Worm (Caenorhabditis elegans): Measurements from ENCODE around the gene Y73F4A.3.

Gene Y73F4A.3

ce11 chrIV:9034340-9034739, 6.0 kb downstream of the Y73F4A.3 start, which contains the start of gene C53D6.10:
TSS of gene C53D6.10 (minus strand) at chrIV:9034440.
- TF ChIP-seq alr-1 (tag; optimal IDR thresholded peaks at IDR 0.05; ENCODE audit: borderline replicate concordance) (no peak), nhr-85 (tag) (no peak), pqm-1 (tag; optimal IDR thresholded peaks at IDR 0.05) (no peak), unc-86 (tag; optimal IDR thresholded peaks at IDR 0.05) (no peak), zip-4 (GFP tag; optimal IDR thresholded peaks at IDR 0.05) (no peak), dsc-1 (tag; optimal IDR thresholded peaks at IDR 0.05) (no peak), sup-37 (GFP tag; optimal IDR thresholded peaks at IDR 0.05) (no peak), lin-35 (GFP tag; optimal IDR thresholded peaks at IDR 0.05) (no peak), lir-3 (tag; optimal IDR thresholded peaks at IDR 0.05; ENCODE audit: poor library complexity) (no peak), lsy-2 (tag; optimal IDR thresholded peaks at IDR 0.05) (no peak), snu-23 (GFP tag; optimal IDR thresholded peaks at IDR 0.05) (no peak), aly-2 (tag; optimal IDR thresholded peaks at IDR 0.05) (no peak), rnt-1 (tag; optimal IDR thresholded peaks at IDR 0.05) (no peak), zag-1 (tag; optimal IDR thresholded peaks at IDR 0.05) (no peak), mef-2 (tag; optimal IDR thresholded peaks at IDR 0.05) (no peak), unc-62 (GFP tag; optimal IDR thresholded peaks at IDR 0.05) (no peak), lin-15B (tag; optimal IDR thresholded peaks at IDR 0.05) (no peak), nhr-237 (tag; optimal IDR thresholded peaks at IDR 0.05) (no peak), sptf-1 (tag; optimal IDR thresholded peaks at IDR 0.05) (no peak)

- peak; percentile 71 for TF ChIP-seq blmp-1 (tag; optimal IDR thresholded peaks at IDR 0.05)
- no peak for TF ChIP-seq lir-3 (tag; optimal IDR thresholded peaks at IDR 0.05; ENCODE audit: poor library complexity)
- no peak for TF ChIP-seq xbp-1 (tag; optimal IDR thresholded peaks at IDR 0.05)
- TF ChIP-seq unc-130 (tag; optimal IDR thresholded peaks at IDR 0.05) = no peak
- no peak for TF ChIP-seq mab-9 (GFP tag; IDR thresholded peaks at IDR 0.05)
- TF ChIP-seq unc-98 (GFP tag; IDR thresholded peaks at IDR 0.05) = no peak
- TF ChIP-seq mep-1 (tag; optimal IDR thresholded peaks at IDR 0.05) = peak; percentile 50
- no peak for TF ChIP-seq ceh-8 (GFP tag; optimal IDR thresholded peaks at IDR 0.05)
- peak in 1 of 3 experiments; percentile 2 for TF ChIP-seq dpl-1 (GFP tag; optimal IDR thresholded peaks at IDR 0.05)
- TF ChIP-seq efl-1 (optimal IDR thresholded peaks at IDR 0.05) = peak; percentile 5 to 17
- no peak for TF ChIP-seq efl-1 (GFP tag; optimal IDR thresholded peaks at IDR 0.05 in 1 of 2)
- TF ChIP-seq C04F5.9 (tag; optimal IDR thresholded peaks at IDR 0.05) = no peak
- peak; percentile 4 for TF ChIP-seq F16B12.6 (tag; optimal IDR thresholded peaks at IDR 0.05)
Measured at ce11 chrIV:9032550-9032949, 7.7 kb downstream of the Y73F4A.3 start, which contains the start of gene C53D6.6. TSS of gene C53D6.6 (minus strand) at chrIV:9032667.

- TF ChIP-seq dpl-1 (GFP tag; optimal IDR thresholded peaks at IDR 0.05) (peak in 2 of 3 experiments; percentile 16 to 49), swsn-7 (tag; optimal IDR thresholded peaks at IDR 0.05) (peak; percentile 10), vab-15 (tag; optimal IDR thresholded peaks at IDR 0.05) (no peak), aly-2 (tag; optimal IDR thresholded peaks at IDR 0.05) (no peak), efl-1 (optimal IDR thresholded peaks at IDR 0.05) (peak; percentile 40 to 51), efl-1 (GFP tag; optimal IDR thresholded peaks at IDR 0.05 in 1 of 2) (peak; percentile 44 to 58), rnt-1 (tag; optimal IDR thresholded peaks at IDR 0.05) (peak; percentile 24), lin-35 (GFP tag; optimal IDR thresholded peaks at IDR 0.05) (peak in 1 of 2 experiments; percentile 3), xbp-1 (tag; optimal IDR thresholded peaks at IDR 0.05) (peak; percentile 3), mep-1 (tag; optimal IDR thresholded peaks at IDR 0.05) (peak; percentile 61), nhr-85 (tag) (peak; percentile 66), F16B12.6 (tag; optimal IDR thresholded peaks at IDR 0.05) (peak; percentile 85), efl-3 (GFP tag; optimal IDR thresholded peaks at IDR 0.05) (no peak)
Measured at ce11 chrIV:9021245-9021779, 19.0 kb downstream of the Y73F4A.3 start.

- TF ChIP-seq pqm-1 (tag; optimal IDR thresholded peaks at IDR 0.05) = no peak
- no peak for TF ChIP-seq nhr-11 (tag; optimal IDR thresholded peaks at IDR 0.05)
- TF ChIP-seq alr-1 (tag; optimal IDR thresholded peaks at IDR 0.05; ENCODE audit: borderline replicate concordance) = no peak
- TF ChIP-seq elt-2 (tag; optimal IDR thresholded peaks at IDR 0.05) = no peak
Measured at ce11 chrIV:9020840-9021239, 19.5 kb downstream of the Y73F4A.3 start, which contains the start of gene C53D6.4. TSS of gene C53D6.4 (minus strand) at chrIV:9020940.

Measured in whole organism, L1 larva.